Worm (Caenorhabditis elegans) whole organism, L4 larva: ENCODE data around the gene T26H5.9.

Experiments
- D1046.2 ChIP-seq: fragments of 200-800 bp; sonication (Bioruptor generic); IDR thresholded peaks from 2 replicates; pipeline ENCODE4 v1.3.6; 2022; ENCODE audit warnings: missing genetic modification characterization, missing compliant biosample characterization
- F10B5.3 ChIP-seq: sonication (generic microtip); optimal IDR thresholded peaks from 2 replicates; lab custom pipeline; 2016; ENCODE audit warnings: mild to moderate bottlenecking, missing genetic modification characterization, missing compliant biosample characterization
- F26F4.8 ChIP-seq: fragments of 200-800 bp; sonication (Bioruptor generic); conservative IDR thresholded peaks from 2 replicates; pipeline ENCODE4 v1.3.6; 2022; ENCODE audit warnings: missing genetic modification characterization, missing compliant biosample characterization
- F49E8.2 ChIP-seq: sonication (generic microtip); optimal IDR thresholded peaks from 2 replicates; lab custom pipeline; 2016; ENCODE audit warnings: missing compliant biosample characterization, mild to moderate bottlenecking, missing genetic modification characterization, borderline replicate concordance
- R02D3.7 ChIP-seq: fragments of 150-350 bp; sonication (generic microtip); optimal IDR thresholded peaks from 3 replicates; lab custom pipeline; 2014; ENCODE audit warnings: missing biosample characterization, missing genetic modification characterization
- aha-1 ChIP-seq: fragments of 150-350 bp; peaks from one replicate; lab custom pipeline; 2014; ENCODE audit warnings: missing biosample characterization, missing genetic modification characterization
- aly-2 ChIP-seq: sonication (generic microtip); optimal IDR thresholded peaks from 2 replicates; lab custom pipeline; 2018; ENCODE audit warnings: missing biosample characterization, missing genetic modification characterization
- ama-1 ChIP-seq: fragments of 150-350 bp; optimal IDR thresholded peaks from 2 replicates; lab custom pipeline; 2014; ENCODE audit warnings: inconsistent platforms, mixed read lengths
- attf-4 ChIP-seq: sonication (generic microtip); optimal IDR thresholded peaks from 3 replicates; lab custom pipeline; 2017; ENCODE audit warnings: missing biosample characterization, missing genetic modification characterization
- ceh-32 ChIP-seq: sonication (generic microtip); optimal IDR thresholded peaks from 2 replicates; lab custom pipeline; 2016; ENCODE audit warnings: mild to moderate bottlenecking, missing genetic modification characterization, missing compliant biosample characterization; ENCODE audit not compliant: poor library complexity
- ceh-44 ChIP-seq: fragments of 200-800 bp; sonication (Bioruptor generic); IDR thresholded peaks from 2 replicates; pipeline ENCODE4 v1.3.6; 2022; ENCODE audit warnings: missing genetic modification reagents, missing genetic modification characterization, missing compliant biosample characterization
- ceh-82 ChIP-seq: sonication (generic microtip); optimal IDR thresholded peaks from 2 replicates; lab custom pipeline; 2017; ENCODE audit warnings: missing biosample characterization, missing genetic modification characterization
- ctbp-1 ChIP-seq: fragments of 200-800 bp; sonication (Bioruptor generic); IDR thresholded peaks from 2 replicates; pipeline ENCODE4 v1.3.6; 2022; ENCODE audit warnings: missing genetic modification reagents, missing genetic modification characterization, missing compliant biosample characterization
- daf-12 ChIP-seq: fragments of 150-350 bp; optimal IDR thresholded peaks from 2 replicates; lab custom pipeline; 2014; ENCODE audit warnings: missing biosample characterization, missing genetic modification reagents, missing genetic modification characterization
- daf-16 ChIP-seq, 3 experiments: sonication (generic microtip); optimal IDR thresholded peaks; 2 replicates each; lab custom pipeline; 2016 to 2017; ENCODE audit warnings: missing genetic modification characterization in 3 of 3, missing genetic modification reagents in 3 of 3, mild to moderate bottlenecking in 2 of 3, missing compliant biosample characterization in 2 of 3, missing biosample characterization in 1 of 3, moderate library complexity in 1 of 3
- dmd-6 ChIP-seq: fragments of 200-800 bp; sonication (Bioruptor generic); IDR thresholded peaks from 2 replicates; pipeline ENCODE4 v1.3.6; 2022; ENCODE audit warnings: missing genetic modification reagents, missing genetic modification characterization, missing compliant biosample characterization
- dpl-1 ChIP-seq: fragments of 150-350 bp; optimal IDR thresholded peaks from 2 replicates; lab custom pipeline; 2014; ENCODE audit warnings: missing biosample characterization, missing genetic modification reagents, missing genetic modification characterization
- egl-43 ChIP-seq: fragments of 200-800 bp; sonication (Bioruptor generic); IDR thresholded peaks from 2 replicates; pipeline ENCODE4 v1.3.6; 2022; ENCODE audit warnings: missing genetic modification reagents, missing genetic modification characterization, missing compliant biosample characterization
- fkh-10 ChIP-seq: fragments of 150-350 bp; optimal IDR thresholded peaks from 2 replicates; lab custom pipeline; 2014; ENCODE audit warnings: missing biosample characterization, missing genetic modification reagents, missing genetic modification characterization
- fos-1 ChIP-seq: fragments of 150-350 bp; optimal IDR thresholded peaks from 2 replicates; lab custom pipeline; 2014; ENCODE audit warnings: missing biosample characterization, missing genetic modification characterization
- gei-8 ChIP-seq: fragments of 200-800 bp; sonication (Bioruptor generic); optimal IDR thresholded peaks from 2 replicates; lab custom pipeline; 2018; ENCODE audit warnings: mild to moderate bottlenecking, missing genetic modification characterization, missing compliant biosample characterization
- hlh-11 ChIP-seq: fragments of 200-800 bp; sonication (Bioruptor generic); optimal IDR thresholded peaks from 2 replicates; lab custom pipeline; 2018; ENCODE audit warnings: mild to moderate bottlenecking, missing genetic modification characterization, missing compliant biosample characterization
- lim-7 ChIP-seq: fragments of 200-800 bp; sonication (Bioruptor generic); IDR thresholded peaks from 2 replicates; pipeline ENCODE4 v1.3.6; 2022; ENCODE audit warnings: missing genetic modification characterization, missing compliant biosample characterization
- lin-39 ChIP-seq: fragments of 150-350 bp; optimal IDR thresholded peaks from 2 replicates; lab custom pipeline; 2014; ENCODE audit warnings: missing biosample characterization, missing genetic modification reagents, missing genetic modification characterization
- lsy-2 ChIP-seq, 2 experiments: fragments of 150-350 bp in 1 of 2; sonication (generic microtip) in 1 of 2; optimal IDR thresholded peaks; 2 replicates each; lab custom pipeline; 2014 to 2017; ENCODE audit warnings: missing biosample characterization in 2 of 2, missing genetic modification characterization in 2 of 2
- madf-5 ChIP-seq, 2 experiments: fragments of 200-800 bp; sonication (Bioruptor generic); IDR thresholded peaks; 2 replicates each; pipeline ENCODE4 v1.3.6; 2022; ENCODE audit warnings: missing compliant biosample characterization in 2 of 2, missing genetic modification characterization in 2 of 2
- nhr-11 ChIP-seq: fragments of 150-350 bp; optimal IDR thresholded peaks from 2 replicates; lab custom pipeline; 2014; ENCODE audit warnings: missing biosample characterization, missing genetic modification characterization
- nhr-237 ChIP-seq: sonication (generic microtip); optimal IDR thresholded peaks from 2 replicates; lab custom pipeline; 2017; ENCODE audit warnings: missing biosample characterization, missing genetic modification characterization
- nhr-41 ChIP-seq: fragments of 200-800 bp; sonication (Bioruptor generic); IDR thresholded peaks from 2 replicates; pipeline ENCODE4 v1.3.6; 2022; ENCODE audit warnings: missing genetic modification reagents, missing genetic modification characterization, missing compliant biosample characterization
- pqm-1 ChIP-seq: sonication (generic microtip); optimal IDR thresholded peaks from 2 replicates; lab custom pipeline; 2017; ENCODE audit warnings: missing biosample characterization, missing genetic modification characterization
- rbr-2 ChIP-seq: sonication (generic microtip); optimal IDR thresholded peaks from 2 replicates; lab custom pipeline; 2016; ENCODE audit warnings: missing genotype, missing genetic modification characterization, missing compliant biosample characterization
- set-16 ChIP-seq: fragments of 200-800 bp; sonication (Bioruptor generic); IDR thresholded peaks from 2 replicates; pipeline ENCODE4 v1.3.6; 2022; ENCODE audit warnings: missing genetic modification reagents, missing genetic modification characterization, missing compliant biosample characterization
- skn-1 ChIP-seq: fragments of 150-350 bp; optimal IDR thresholded peaks from 2 replicates; lab custom pipeline; 2014; ENCODE audit warnings: missing biosample characterization, missing genetic modification characterization
- unc-39 ChIP-seq: sonication (generic microtip); optimal IDR thresholded peaks from 2 replicates; lab custom pipeline; 2017; ENCODE audit warnings: missing biosample characterization, missing genetic modification characterization
- zfp-3 ChIP-seq: fragments of 200-800 bp; sonication (Bioruptor generic); conservative IDR thresholded peaks from 2 replicates; pipeline ENCODE4 v1.3.6; 2022; ENCODE audit warnings: missing genetic modification reagents, missing genetic modification characterization, missing compliant biosample characterization
- zip-11 ChIP-seq: fragments of 200-800 bp; sonication (Bioruptor generic); IDR thresholded peaks from 2 replicates; pipeline ENCODE4 v1.3.6; 2022; ENCODE audit warnings: missing genetic modification characterization, missing compliant biosample characterization

T26H5.9 gene

DNA sequence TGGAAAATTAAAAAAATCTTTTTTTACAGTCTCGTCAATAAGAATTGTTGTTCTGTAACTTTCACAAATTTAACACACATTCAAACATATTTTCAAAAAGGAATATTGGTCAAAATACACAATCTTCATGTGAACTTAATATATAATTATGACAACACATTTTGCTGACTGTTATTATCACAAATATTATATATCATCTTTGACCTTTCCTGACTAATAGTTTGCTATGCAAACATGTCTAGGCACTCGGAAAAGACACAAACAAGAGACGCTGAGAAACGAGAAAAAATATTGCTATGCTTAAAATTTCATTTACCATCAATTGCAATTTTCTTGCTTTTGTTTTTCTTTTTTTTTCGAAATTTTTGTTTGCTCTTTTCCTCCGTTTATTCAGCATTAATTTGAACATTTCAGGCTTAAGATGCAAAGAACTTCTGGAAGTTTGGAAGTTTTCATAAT lies 42.8 kb upstream of the T26H5.9 start, which contains the start of gene fbxa-135:
TSS of gene fbxa-135 (plus strand) at position 409 of the 459 bp plus-strand sequence.
- no peak for TF ChIP-seq dmd-6
- no peak for TF ChIP-seq daf-16 (GFP tag; optimal IDR thresholded peaks at IDR 0.05; lab: Kevin White, UChicago)
- TF ChIP-seq daf-16 (tag; optimal IDR thresholded peaks at IDR 0.05; lab: Kevin White, UChicago) = peak; percentile 93

DNA sequence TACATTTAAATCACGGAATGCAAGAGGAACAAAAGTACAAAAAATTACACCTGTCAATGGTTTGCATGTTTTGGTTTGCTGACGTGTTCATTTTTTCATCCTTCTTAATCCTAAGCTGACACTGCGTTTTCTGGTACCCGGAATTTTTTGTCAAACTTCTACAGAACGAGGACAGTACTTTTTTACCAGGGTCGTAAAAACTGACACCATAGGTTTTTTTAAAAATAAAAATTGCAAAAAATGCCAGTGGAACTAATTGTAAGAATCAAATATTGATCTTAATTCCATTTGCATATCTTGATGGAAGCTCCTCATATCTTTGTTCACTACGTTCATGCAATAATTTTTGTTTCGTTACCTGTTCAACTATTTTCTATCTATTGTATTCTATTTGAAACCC lies 39.9 kb upstream of the T26H5.9 start, which contains the start of gene srh-258:
TSS of gene srh-258 (plus strand) at position 301 of the 400 bp plus-strand sequence.
- TF ChIP-seq ceh-82 (tag; lab: Kevin White, UChicago) = no peak
- TF ChIP-seq set-16 (GFP tag; lab: Robert Waterston, UW) = no peak
- TF ChIP-seq madf-5 (GFP tag; IDR thresholded peaks at IDR 0.05; lab: Robert Waterston, UW) = no peak
- no peak for TF ChIP-seq aly-2 (tag; lab: Kevin White, UChicago)
- TF ChIP-seq R02D3.7 (tag; lab: Kevin White, UChicago) = no peak
- no peak for TF ChIP-seq dpl-1 (GFP tag; lab: Kevin White, UChicago)
- no peak for TF ChIP-seq ama-1 (lab: Kevin White, UChicago)
- TF ChIP-seq ctbp-1 (GFP tag; lab: Robert Waterston, UW) = no peak
- no peak for TF ChIP-seq F10B5.3 (tag; lab: Kevin White, UChicago)
- TF ChIP-seq skn-1 (tag; lab: Kevin White, UChicago) = no peak
- TF ChIP-seq daf-12 (tag; lab: Kevin White, UChicago) = no peak
- no peak for TF ChIP-seq ceh-32 (tag; lab: Kevin White, UChicago)
- TF ChIP-seq attf-4 (tag; lab: Kevin White, UChicago) = no peak
- no peak for TF ChIP-seq gei-8 (GFP tag; lab: Kevin White, UChicago)
- TF ChIP-seq lim-7 = no peak
- TF ChIP-seq D1046.2 (GFP tag; lab: Robert Waterston, UW) = no peak
- no peak for TF ChIP-seq fkh-10 (GFP tag; lab: Kevin White, UChicago)
- TF ChIP-seq fos-1 (tag; lab: Kevin White, UChicago) = no peak
- no peak for TF ChIP-seq nhr-11 (tag; lab: Kevin White, UChicago)
- TF ChIP-seq F26F4.8 (GFP tag; lab: Robert Waterston, UW) = no peak

DNA sequence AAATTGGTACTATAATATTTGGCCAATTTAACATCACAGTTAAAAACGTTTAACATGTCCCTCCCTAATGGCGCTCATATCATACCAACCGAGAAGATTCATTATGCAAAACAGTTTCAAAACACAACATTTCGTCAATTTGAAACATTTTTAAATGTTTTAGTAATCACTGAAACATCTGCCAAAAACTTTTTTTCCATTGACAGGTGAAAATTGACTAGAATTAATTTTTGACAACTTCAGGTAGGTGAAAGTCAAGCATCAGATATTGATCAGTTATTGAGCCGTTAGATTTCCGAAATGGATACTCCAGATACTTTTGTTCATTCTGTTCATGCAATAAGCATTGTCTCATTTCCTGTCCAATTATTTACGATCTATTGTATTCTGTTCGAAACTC lies 37.8 kb upstream of the T26H5.9 start, which contains the start of gene srh-257:
TSS of gene srh-257 (plus strand) at position 301 of the 400 bp plus-strand sequence.
- no peak for TF ChIP-seq lim-7
- no peak for TF ChIP-seq nhr-41 (GFP tag; lab: Robert Waterston, UW)
- TF ChIP-seq aha-1 (tag; lab: Kevin White, UChicago) = no peak
- TF ChIP-seq pqm-1 (tag; lab: Kevin White, UChicago) = no peak
- TF ChIP-seq nhr-237 (tag; lab: Kevin White, UChicago) = no peak
- no peak for TF ChIP-seq zip-11 (GFP tag; lab: Robert Waterston, UW)
- no peak for TF ChIP-seq dmd-6

DNA sequence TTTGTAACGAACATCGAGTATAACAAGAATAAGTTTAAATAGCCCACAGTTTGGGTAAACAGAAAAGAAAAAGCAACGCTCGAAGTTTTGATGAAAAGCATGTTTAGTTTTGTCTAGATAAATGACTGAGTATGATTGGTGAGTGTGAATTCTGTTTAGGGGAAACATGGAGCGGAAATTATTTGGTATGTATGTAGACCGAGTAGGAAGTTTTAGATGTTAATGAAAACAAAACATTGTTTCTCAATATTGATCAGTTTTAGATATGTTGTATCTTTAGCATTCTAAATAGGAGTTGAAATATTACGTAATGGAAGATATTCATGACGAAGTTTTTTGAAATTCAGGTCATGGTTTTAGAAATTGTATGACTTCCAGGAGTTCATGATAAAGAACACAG lies 32.1 kb upstream of the T26H5.9 start, which contains the start of gene srbc-63:
TSS of gene srbc-63 (minus strand) at position 101 of the 400 bp plus-strand sequence.
- TF ChIP-seq zfp-3 (GFP tag; lab: Robert Waterston, UW) = no peak
- no peak for TF ChIP-seq egl-43 (GFP tag; lab: Robert Waterston, UW)
- no peak for TF ChIP-seq hlh-11 (tag; lab: Kevin White, UChicago)
- no peak for TF ChIP-seq unc-39 (tag; lab: Kevin White, UChicago)
- TF ChIP-seq F10B5.3 (tag; lab: Kevin White, UChicago) = no peak
- TF ChIP-seq dmd-6 = no peak
- no peak for TF ChIP-seq lsy-2 (tag; optimal IDR thresholded peaks at IDR 0.05; lab: Kevin White, UChicago)
- no peak for TF ChIP-seq F49E8.2
- no peak for TF ChIP-seq set-16 (GFP tag; lab: Robert Waterston, UW)
- TF ChIP-seq rbr-2 (tag; lab: Kevin White, UChicago) = no peak
- TF ChIP-seq gei-8 (GFP tag; lab: Kevin White, UChicago) = no peak
- TF ChIP-seq ceh-44 (GFP tag; lab: Robert Waterston, UW) = no peak
- no peak for TF ChIP-seq lin-39 (tag; lab: Kevin White, UChicago)
